Fruit fly (Drosophila melanogaster) whole organism, embryonic: ENCODE results near the gene Mkp3.

Experiments
- B-H1 ChIP-seq: fragments of 200-800 bp; sonication (Bioruptor generic); IDR thresholded peaks from 3 replicates; pipeline ENCODE4 v1.3.6; 2022; ENCODE audit warnings: missing biosample characterization, missing genetic modification characterization
- BEAF-32 ChIP-seq: fragments of 200-800 bp; sonication (Bioruptor generic); optimal IDR thresholded peaks from 3 replicates; lab custom pipeline; 2017; ENCODE audit warnings: missing biosample characterization, missing genetic modification characterization, mild to moderate bottlenecking, moderate library complexity, missing genetic modification reagents
- BtbVII ChIP-seq: fragments of 200-800 bp; sonication (Bioruptor generic); optimal IDR thresholded peaks from 3 replicates; lab custom pipeline; 2017; ENCODE audit warnings: missing biosample characterization, mild to moderate bottlenecking, missing genetic modification characterization
- C15 ChIP-seq: fragments of 200-800 bp; sonication (Bioruptor generic); IDR thresholded peaks from 3 replicates; pipeline ENCODE4 v1.3.6; 2022; ENCODE audit warnings: missing biosample characterization, missing genetic modification characterization
- CG10209 ChIP-seq: fragments of 200-800 bp; sonication (Bioruptor generic); optimal IDR thresholded peaks from 3 replicates; lab custom pipeline; 2017; ENCODE audit warnings: missing biosample characterization, mild to moderate bottlenecking, missing genetic modification characterization, missing genetic modification reagents
- CG10321 ChIP-seq: fragments of 200-800 bp; sonication (Bioruptor generic); IDR thresholded peaks from 2 replicates; pipeline ENCODE4 v1.3.6; 2022; ENCODE audit warnings: missing biosample characterization, missing genetic modification characterization
- CG10543 ChIP-seq: fragments of 200-800 bp; sonication (Bioruptor generic); optimal IDR thresholded peaks from 3 replicates; lab custom pipeline; 2017; ENCODE audit warnings: missing biosample characterization, mild to moderate bottlenecking, missing genetic modification characterization, moderate library complexity
- CG11247 ChIP-seq: fragments of 200-800 bp; sonication (Bioruptor generic); IDR thresholded peaks from 2 replicates; pipeline ENCODE4 v1.3.6; 2022; ENCODE audit warnings: missing biosample characterization, missing genetic modification characterization
- CG11723 ChIP-seq: fragments of 200-800 bp; sonication (Bioruptor generic); optimal IDR thresholded peaks from 2 replicates; lab custom pipeline; 2017; ENCODE audit warnings: missing biosample characterization, mild to moderate bottlenecking, missing genetic modification characterization
- CG12659 ChIP-seq: fragments of 200-800 bp; sonication (Bioruptor generic); optimal IDR thresholded peaks from 3 replicates; lab custom pipeline; 2017; ENCODE audit warnings: mild to moderate bottlenecking, missing biosample characterization, missing genetic modification reagents, missing genetic modification characterization
- CG15011 ChIP-seq: fragments of 200-800 bp; sonication (Bioruptor generic); optimal IDR thresholded peaks from 3 replicates; lab custom pipeline; 2018; ENCODE audit warnings: missing biosample characterization, mild to moderate bottlenecking, missing genetic modification characterization
- CG2129 ChIP-seq: fragments of 200-800 bp; sonication (Bioruptor generic); IDR thresholded peaks from 2 replicates; pipeline ENCODE4 v1.3.6; 2022; ENCODE audit warnings: missing biosample characterization, missing genetic modification characterization; ENCODE audit not compliant: partially characterized antibody
- CG32767 ChIP-seq: fragments of 200-800 bp; sonication (Bioruptor generic); IDR thresholded peaks from 2 replicates; pipeline ENCODE4 v1.3.6; 2022; ENCODE audit warnings: missing biosample characterization, missing genetic modification characterization
- CG3407 ChIP-seq: fragments of 200-800 bp; sonication (Bioruptor generic); optimal IDR thresholded peaks from 2 replicates; lab custom pipeline; 2018; ENCODE audit warnings: missing biosample characterization, mild to moderate bottlenecking, missing genetic modification characterization
- CG5953 ChIP-seq: fragments of 200-800 bp; sonication (Bioruptor generic); IDR thresholded peaks from 2 replicates; pipeline ENCODE4 v1.3.6; 2022; ENCODE audit warnings: missing biosample characterization, missing genetic modification characterization
- CG6765 ChIP-seq: fragments of 200-800 bp; sonication (Bioruptor generic); optimal IDR thresholded peaks from 3 replicates; lab custom pipeline; 2017; ENCODE audit warnings: missing biosample characterization, mild to moderate bottlenecking, missing genetic modification characterization
- CG7963 ChIP-seq: fragments of 200-800 bp; sonication (Bioruptor generic); IDR thresholded peaks from 3 replicates; pipeline ENCODE4 v1.3.6; 2022; ENCODE audit warnings: missing biosample characterization, missing genetic modification characterization; ENCODE audit not compliant: partially characterized antibody
- CG7987 ChIP-seq: fragments of 200-800 bp; sonication (Bioruptor generic); optimal IDR thresholded peaks from 2 replicates; lab custom pipeline; 2018; ENCODE audit warnings: missing biosample characterization, mild to moderate bottlenecking, missing genetic modification characterization, moderate library complexity
- D19A ChIP-seq: fragments of 200-800 bp; optimal IDR thresholded peaks from 3 replicates; lab custom pipeline; 2019; ENCODE audit warnings: missing biosample characterization, mild to moderate bottlenecking, missing genetic modification characterization, moderate library complexity
- ERR ChIP-seq: fragments of 200-800 bp; sonication (Bioruptor generic); optimal IDR thresholded peaks from 2 replicates; lab custom pipeline; 2016; ENCODE audit warnings: missing biosample characterization, missing genetic modification characterization
- Hey ChIP-seq: fragments of 200-800 bp; sonication (Bioruptor generic); optimal IDR thresholded peaks from 3 replicates; lab custom pipeline; 2018; ENCODE audit warnings: missing biosample characterization, mild to moderate bottlenecking, missing genetic modification characterization
- HmgD ChIP-seq: fragments of 200-800 bp; sonication (Bioruptor generic); optimal IDR thresholded peaks from 3 replicates; lab custom pipeline; 2016; ENCODE audit warnings: missing biosample characterization, missing genetic modification characterization
- NC2β ChIP-seq: fragments of 200-800 bp; sonication (Bioruptor generic); optimal IDR thresholded peaks from 2 replicates; lab custom pipeline; 2016; ENCODE audit warnings: missing biosample characterization, missing genetic modification characterization
- ac ChIP-seq: fragments of 200-800 bp; sonication (Bioruptor generic); optimal IDR thresholded peaks from 3 replicates; lab custom pipeline; 2017; ENCODE audit warnings: missing biosample characterization, mild to moderate bottlenecking, missing genetic modification characterization
- bab2 ChIP-seq: fragments of 200-800 bp; sonication (Bioruptor generic); optimal IDR thresholded peaks from 2 replicates; lab custom pipeline; 2016; ENCODE audit warnings: missing biosample characterization, missing genetic modification characterization
- bowl ChIP-seq: fragments of 200-800 bp; sonication (Bioruptor generic); IDR thresholded peaks from 2 replicates; pipeline ENCODE4 v1.3.6; 2022; ENCODE audit warnings: missing biosample characterization, missing genetic modification characterization
- caup ChIP-seq: fragments of 200-800 bp; sonication (Bioruptor generic); optimal IDR thresholded peaks from 3 replicates; lab custom pipeline; 2017; ENCODE audit warnings: missing biosample characterization, mild to moderate bottlenecking, missing genetic modification characterization, moderate library complexity; ENCODE audit not compliant: severe bottlenecking
- chinmo ChIP-seq: fragments of 200-800 bp; sonication (Bioruptor generic); IDR thresholded peaks from 4 replicates; pipeline ENCODE4 v1.3.6; 2022; ENCODE audit warnings: missing biosample characterization, missing genetic modification characterization; ENCODE audit not compliant: partially characterized antibody
- ci ChIP-seq: fragments of 200-800 bp; sonication (Bioruptor generic); IDR thresholded peaks from 3 replicates; pipeline ENCODE4 v1.3.6; 2022; ENCODE audit warnings: missing biosample characterization, missing genetic modification characterization
- crol ChIP-seq: fragments of 200-800 bp; sonication (Bioruptor generic); IDR thresholded peaks from 2 replicates; pipeline ENCODE4 v1.3.6; 2022; ENCODE audit warnings: missing biosample characterization, missing genetic modification characterization
- dati ChIP-seq: fragments of 200-800 bp; sonication (Bioruptor generic); IDR thresholded peaks from 2 replicates; pipeline ENCODE4 v1.3.6; 2022; ENCODE audit warnings: missing biosample characterization, missing genetic modification characterization
- dmrt99B ChIP-seq: fragments of 200-800 bp; sonication (Bioruptor generic); optimal IDR thresholded peaks from 2 replicates; lab custom pipeline; 2018; ENCODE audit warnings: missing biosample characterization, mild to moderate bottlenecking, missing genetic modification characterization, moderate library complexity
- emc ChIP-seq: fragments of 200-800 bp; sonication (Bioruptor generic); optimal IDR thresholded peaks from 2 replicates; lab custom pipeline; 2016; ENCODE audit warnings: missing biosample characterization, missing genetic modification characterization
- ems ChIP-seq: fragments of 200-800 bp; sonication (Bioruptor generic); optimal IDR thresholded peaks from 3 replicates; lab custom pipeline; 2016; ENCODE audit warnings: missing biosample characterization, missing genetic modification characterization
- eve ChIP-seq, 2 experiments: fragments of >200 bp; optimal IDR thresholded peaks; 2 replicates each; lab custom pipeline; 2017; ENCODE audit warnings: missing biosample characterization in 2 of 2, missing genetic modification characterization in 2 of 2
- hth ChIP-seq: fragments of >200 bp; optimal IDR thresholded peaks from 2 replicates; lab custom pipeline; 2017; ENCODE audit warnings: inconsistent platforms
- nau ChIP-seq: fragments of 200-800 bp; sonication (Bioruptor generic); optimal IDR thresholded peaks from 3 replicates; lab custom pipeline; 2017; ENCODE audit warnings: missing biosample characterization, mild to moderate bottlenecking, missing genetic modification characterization, missing genetic modification reagents
- pan ChIP-seq, 4 experiments: fragments of >200 bp in 3 of 4; fragments of 200-800 bp in 1 of 4; sonication (Bioruptor generic) in 1 of 4; optimal IDR thresholded peaks in 3 of 4; IDR thresholded peaks in 1 of 4; 2 replicates each; pipeline versions ENCODE4 v1.3.6 to Lab custom; 2017 to 2022; ENCODE audit warnings: missing biosample characterization in 2 of 4, missing genetic modification characterization in 2 of 4, mixed read lengths in 1 of 4
- prd ChIP-seq, 3 experiments: fragments of >200 bp in 2 of 3; fragments of 200-800 bp in 1 of 3; sonication (Bioruptor generic) in 1 of 3; optimal IDR thresholded peaks in 2 of 3; IDR thresholded peaks in 1 of 3; 2 replicates in 2 of 3; 3 replicates in 1 of 3; pipeline versions ENCODE4 v1.3.6 to Lab custom; 2017 to 2022; ENCODE audit warnings: missing biosample characterization in 1 of 3, missing genetic modification characterization in 1 of 3
- sc ChIP-seq, 3 experiments: fragments of >200 bp in 2 of 3; fragments of 200-800 bp in 1 of 3; sonication (Bioruptor generic) in 1 of 3; optimal IDR thresholded peaks; 2 replicates in 2 of 3; 3 replicates in 1 of 3; lab custom pipeline; 2017; ENCODE audit warnings: mild to moderate bottlenecking in 1 of 3, missing biosample characterization in 1 of 3, missing genetic modification characterization in 1 of 3, missing genetic modification reagents in 1 of 3
- sna ChIP-seq: fragments of 200-800 bp; sonication (Bioruptor generic); IDR thresholded peaks from 2 replicates; pipeline ENCODE4 v1.3.6; 2022; ENCODE audit warnings: missing biosample characterization, missing genetic modification characterization; ENCODE audit not compliant: partially characterized antibody
- so ChIP-seq: fragments of 200-800 bp; sonication (Bioruptor generic); IDR thresholded peaks from 3 replicates; pipeline ENCODE4 v1.3.6; 2022; ENCODE audit warnings: missing biosample characterization, missing genetic modification characterization
- sr ChIP-seq: fragments of 200-800 bp; sonication (Bioruptor generic); IDR thresholded peaks from 3 replicates; pipeline ENCODE4 v1.3.6; 2022; ENCODE audit warnings: missing biosample characterization, missing genetic modification characterization
- stwl ChIP-seq: fragments of 200-800 bp; sonication (Bioruptor generic); optimal IDR thresholded peaks from 3 replicates; lab custom pipeline; 2018; ENCODE audit warnings: missing biosample characterization, mild to moderate bottlenecking, missing genetic modification characterization, moderate library complexity
- tgo ChIP-seq: fragments of 200-800 bp; sonication (Bioruptor generic); IDR thresholded peaks from 3 replicates; pipeline ENCODE4 v1.3.6; 2022; ENCODE audit warnings: missing biosample characterization, missing genetic modification characterization
- ttk ChIP-seq: fragments of 200-800 bp; sonication (Bioruptor generic); IDR thresholded peaks from 2 replicates; pipeline ENCODE4 v2.1.2; 2022; ENCODE audit warnings: missing biosample characterization, missing genetic modification characterization
- zen ChIP-seq: fragments of 200-800 bp; sonication (Bioruptor generic); optimal IDR thresholded peaks from 3 replicates; lab custom pipeline; 2018; ENCODE audit warnings: missing biosample characterization, mild to moderate bottlenecking, missing genetic modification characterization, moderate library complexity

Gene Mkp3

dm6 chr3L:19073029-19073908 is 13.0 kb downstream of the Mkp3 start (continued):
- TF ChIP-seq pan (optimal IDR thresholded peaks at IDR 0.05; lab: Kevin White, UChicago) (no peak), pan (GFP tag; optimal IDR thresholded peaks at IDR 0.05 in 1 of 2, IDR thresholded peaks at IDR 0.05 in 1 of 2) (no peak), CG2129 (GFP tag; lab: Robert Waterston, UW) (no peak), CG15011 (GFP tag; lab: Kevin White, UChicago) (no peak), CG11247 (GFP tag; lab: Robert Waterston, UW) (0 out of 2 replicates have a peak, but pooled peaks have one; percentile 23), BEAF-32 (GFP tag; lab: Kevin White, UChicago) (no peak), caup (GFP tag; lab: Kevin White, UChicago) (no peak), CG3407 (GFP tag; lab: Kevin White, UChicago) (peak; percentile 52), bab2 (GFP tag; lab: Kevin White, UChicago) (no peak), CG10209 (GFP tag; lab: Kevin White, UChicago) (no peak), BtbVII (GFP tag; lab: Kevin White, UChicago) (no peak), CG5953 (GFP tag; lab: Robert Waterston, UW) (peak; percentile 70), crol (GFP tag; lab: Robert Waterston, UW) (no peak), ERR (GFP tag; lab: Kevin White, UChicago) (no peak), Hey (tag; lab: Kevin White, UChicago) (peak; percentile 3), ac (GFP tag; lab: Kevin White, UChicago) (no peak), CG7987 (GFP tag; lab: Kevin White, UChicago) (peak; percentile 23), dmrt99B (peak; percentile 20), so (GFP tag; lab: Robert Waterston, UW) (peak; percentile 49; the same call in 1 of the 3 replicates), tgo (GFP tag; lab: Robert Waterston, UW) (no peak), dati (GFP tag; lab: Robert Waterston, UW) (no peak), bowl (GFP tag; lab: Robert Waterston, UW) (peak; percentile 26; the same call in 1 of the 2 replicates), sc (optimal IDR thresholded peaks at IDR 0.05; lab: Kevin White, UChicago) (no peak), sc (GFP tag; optimal IDR thresholded peaks at IDR 0.05; lab: Kevin White, UChicago) (peak; percentile 1), stwl (no peak), ttk (GFP tag; lab: Robert Waterston, UW) (no peak), chinmo (0 out of 4 replicates have a peak, but pooled peaks have one; percentile 28), CG7963 (GFP tag; lab: Robert Waterston, UW) (no peak), hth (no peak), prd (optimal IDR thresholded peaks at IDR 0.05; lab: Kevin White, UChicago) (no peak), prd (GFP tag; IDR thresholded peaks at IDR 0.05; lab: Robert Waterston, UW) (no peak), CG32767 (GFP tag; lab: Robert Waterston, UW) (no peak), C15 (no peak), ci (GFP tag; lab: Robert Waterston, UW) (peak; percentile 69; the same call in 2 of the 3 replicates), ems (GFP tag; lab: Kevin White, UChicago) (no peak), emc (GFP tag; lab: Kevin White, UChicago) (no peak), B-H1 (GFP tag; lab: Robert Waterston, UW) (no peak), CG10321 (no peak), sr (GFP tag; lab: Robert Waterston, UW) (peak; percentile 97), NC2β (GFP tag; lab: Kevin White, UChicago) (no peak), CG6765 (no peak), CG10543 (GFP tag; lab: Kevin White, UChicago) (peak; percentile 1), D19A (tag; lab: Kevin White, UChicago) (no peak), CG12659 (GFP tag; lab: Kevin White, UChicago) (no peak), CG11723 (GFP tag; lab: Kevin White, UChicago) (peak; percentile 31), eve (GFP tag; optimal IDR thresholded peaks at IDR 0.05; lab: Kevin White, UChicago) (no peak), zen (tag; lab: Kevin White, UChicago) (no peak), sna (GFP tag; lab: Robert Waterston, UW) (0 out of 2 replicates have a peak, but pooled peaks have one; percentile 18), nau (GFP tag; lab: Kevin White, UChicago) (peak; percentile 7), HmgD (GFP tag; lab: Kevin White, UChicago) (no peak)
